Worm (Caenorhabditis elegans): ENCODE measurements around the gene fipr-19.

Gene fipr-19

ce11 chrIII:7458846-7459365, at the start of gene fipr-19, which contains the start of gene fipr-18:
fipr-19 (minus strand) TSS chrIII:7458946.
fipr-18 (plus strand) TSS chrIII:7459315.
- TF ChIP-seq nhr-237 (tag; optimal IDR thresholded peaks at IDR 0.05) (no peak), nhr-67 (tag; optimal IDR thresholded peaks at IDR 0.05) (no peak)

ce11 chrIII:7508128-7508635, 49.4 kb upstream of the fipr-19 start, which contains the start of gene cls-1:
cls-1 (plus strand) TSS chrIII:7508178.
- TF ChIP-seq pqm-1 (tag; optimal IDR thresholded peaks at IDR 0.05) (peak; percentile 43), elt-2 (tag; optimal IDR thresholded peaks at IDR 0.05) (peak; percentile 25), ZK546.5 (tag; optimal IDR thresholded peaks at IDR 0.05) (no peak)

ce11 chrIII:7506983-7507382, 48.2 kb upstream of the fipr-19 start:
- TF ChIP-seq nfya-1 (tag; optimal IDR thresholded peaks at IDR 0.05; ENCODE audit: insufficient read depth) (no peak), lsy-12 (tag; optimal IDR thresholded peaks at IDR 0.05) (no peak), nhr-28 (tag; optimal IDR thresholded peaks at IDR 0.05) (no peak), egl-27 (tag; optimal IDR thresholded peaks at IDR 0.05) (no peak), ceh-16 (tag; optimal IDR thresholded peaks at IDR 0.05) (no peak), nhr-77 (tag; optimal IDR thresholded peaks at IDR 0.05) (no peak), egl-5 (tag; optimal IDR thresholded peaks at IDR 0.05) (no peak), mml-1 (tag; optimal IDR thresholded peaks at IDR 0.05) (no peak), ama-1 (optimal IDR thresholded peaks at IDR 0.05) (no peak)

- TF ChIP-seq nhr-23 (tag; optimal IDR thresholded peaks at IDR 0.05) = peak; percentile 87
- TF ChIP-seq nhr-43 (tag; optimal IDR thresholded peaks at IDR 0.05; ENCODE audit: poor library complexity, severe bottlenecking) = peak; percentile 56
- peak; percentile 13 for TF ChIP-seq ceh-28 (tag; optimal IDR thresholded peaks at IDR 0.05)
- peak; percentile 51 for TF ChIP-seq tbx-2 (tag; optimal IDR thresholded peaks at IDR 0.05)
- TF ChIP-seq elt-2 (tag; optimal IDR thresholded peaks at IDR 0.05) = peak; percentile 36
- peak; percentile 6 for TF ChIP-seq skn-1 (tag; optimal IDR thresholded peaks at IDR 0.05)
- peak; percentile 77 for TF ChIP-seq snpc-4 (tag; optimal IDR thresholded peaks at IDR 0.05)
- no peak for TF ChIP-seq ceh-82 (tag; optimal IDR thresholded peaks at IDR 0.05)
- TF ChIP-seq lin-39 (tag; optimal IDR thresholded peaks at IDR 0.05) = peak; percentile 36
- TF ChIP-seq zag-1 (tag; optimal IDR thresholded peaks at IDR 0.05) = no peak
- peak; percentile 8 for TF ChIP-seq ZK546.5 (tag; optimal IDR thresholded peaks at IDR 0.05)
- TF ChIP-seq aly-2 (tag; optimal IDR thresholded peaks at IDR 0.05) = no peak
- no peak for TF ChIP-seq nhr-67 (tag; optimal IDR thresholded peaks at IDR 0.05)
- TF ChIP-seq R02D3.7 (tag; optimal IDR thresholded peaks at IDR 0.05) = peak; percentile 60
- TF ChIP-seq nhr-237 (tag; optimal IDR thresholded peaks at IDR 0.05) = no peak
- TF ChIP-seq lin-15B (tag; optimal IDR thresholded peaks at IDR 0.05) = peak; percentile 88
- TF ChIP-seq sea-2 (GFP tag; optimal IDR thresholded peaks at IDR 0.05) = no peak
- TF ChIP-seq hmg-11 (tag; optimal IDR thresholded peaks at IDR 0.05) = peak; percentile 73
- TF ChIP-seq pqm-1 (tag; optimal IDR thresholded peaks at IDR 0.05) = peak; percentile 5
- peak; percentile 31 for TF ChIP-seq jun-1 (tag; optimal IDR thresholded peaks at IDR 0.05)
- TF ChIP-seq nfya-1 (tag; optimal IDR thresholded peaks at IDR 0.05; ENCODE audit: insufficient read depth) = peak; percentile 84
- TF ChIP-seq pha-4 (tag; optimal IDR thresholded peaks at IDR 0.05) = peak; percentile 88
- TF ChIP-seq daf-12 (tag; optimal IDR thresholded peaks at IDR 0.05) = no peak
- peak; percentile 16 for TF ChIP-seq lsy-12 (tag; optimal IDR thresholded peaks at IDR 0.05)
- TF ChIP-seq nhr-25 (tag; optimal IDR thresholded peaks at IDR 0.05) = peak; percentile 53
- no peak for TF ChIP-seq unc-39 (tag; optimal IDR thresholded peaks at IDR 0.05)
- no peak for TF ChIP-seq elt-3 (tag; optimal IDR thresholded peaks at IDR 0.05)
Measured at ce11 chrIII:7499421-7499902, 40.7 kb upstream of the fipr-19 start, which contains the start of the genes C07H6.9 and sap-140. C07H6.9 (minus strand) TSS chrIII:7499471. sap-140 (plus strand) TSS chrIII:7499738.

ce11 chrIII:7498346-7498745, 39.6 kb upstream of the fipr-19 start:
- TF ChIP-seq lin-15B (tag; optimal IDR thresholded peaks at IDR 0.05) (peak; percentile 95), fkh-10 (GFP tag; optimal IDR thresholded peaks at IDR 0.05) (peak; percentile 63), nhr-77 (tag; optimal IDR thresholded peaks at IDR 0.05) (no peak), tbx-2 (tag; optimal IDR thresholded peaks at IDR 0.05) (peak; percentile 35), hmg-11 (tag; optimal IDR thresholded peaks at IDR 0.05) (peak; percentile 68), daf-12 (tag; optimal IDR thresholded peaks at IDR 0.05) (no peak), ZK546.5 (tag; optimal IDR thresholded peaks at IDR 0.05) (no peak), pqm-1 (tag; optimal IDR thresholded peaks at IDR 0.05) (peak; percentile 85), nhr-23 (tag; optimal IDR thresholded peaks at IDR 0.05) (peak; percentile 85), mdl-1 (tag; optimal IDR thresholded peaks at IDR 0.05) (peak; percentile 81), nhr-67 (tag; optimal IDR thresholded peaks at IDR 0.05) (no peak), elt-3 (tag; optimal IDR thresholded peaks at IDR 0.05) (no peak), ceh-9 (tag; optimal IDR thresholded peaks at IDR 0.05) (no peak), R02D3.7 (tag; optimal IDR thresholded peaks at IDR 0.05) (peak; percentile 56), ztf-11 (tag; optimal IDR thresholded peaks at IDR 0.05) (no peak), ceh-28 (tag; optimal IDR thresholded peaks at IDR 0.05) (peak; percentile 67), eor-1 (tag; optimal IDR thresholded peaks at IDR 0.05) (no peak), snpc-4 (tag; optimal IDR thresholded peaks at IDR 0.05) (peak; percentile 91), jun-1 (tag; optimal IDR thresholded peaks at IDR 0.05) (peak; percentile 77), nhr-12 (tag; optimal IDR thresholded peaks at IDR 0.05) (no peak), skn-1 (tag; optimal IDR thresholded peaks at IDR 0.05) (no peak), nhr-43 (tag; optimal IDR thresholded peaks at IDR 0.05; ENCODE audit: poor library complexity, severe bottlenecking) (peak; percentile 57), lin-39 (tag; optimal IDR thresholded peaks at IDR 0.05) (peak; percentile 87), ama-1 (optimal IDR thresholded peaks at IDR 0.05) (peak; percentile 6), unc-39 (tag; optimal IDR thresholded peaks at IDR 0.05) (no peak), ceh-82 (tag; optimal IDR thresholded peaks at IDR 0.05) (no peak), aly-2 (tag; optimal IDR thresholded peaks at IDR 0.05) (no peak), sea-2 (GFP tag; optimal IDR thresholded peaks at IDR 0.05) (no peak)
